Fruit fly (Drosophila melanogaster): ENCODE data around the gene CG14252.

dm6 chr3R:26912615-26913014, 32.7 kb upstream of the CG14252 start, which contains the start of gene Ets97D:
- TF ChIP-seq h (optimal IDR thresholded peaks at IDR 0.05), result no peak
- TF ChIP-seq insv (optimal IDR thresholded peaks at IDR 0.05), result no peak
- no peak for TF ChIP-seq Myc (optimal IDR thresholded peaks at IDR 0.05)
- TF ChIP-seq ttk (optimal IDR thresholded peaks at IDR 0.05), result no peak
- TF ChIP-seq psq (optimal IDR thresholded peaks at IDR 0.05), result no peak
- no peak for TF ChIP-seq Sin3A (optimal IDR thresholded peaks at IDR 0.05)

All from Kc167 (cell line).